Worm (Caenorhabditis elegans) whole organism, young adult: ENCODE data around the gene Y6D1A.1.

Source experiments
- D2030.7 ChIP-seq: fragments of 200-800 bp; sonication (Bioruptor generic); IDR thresholded peaks from 2 replicates; pipeline ENCODE4 v1.3.6; 2022; ENCODE audit warnings: missing genetic modification reagents, missing genetic modification characterization, missing compliant biosample characterization
- F33H1.4 ChIP-seq: fragments of 200-800 bp; sonication (Bioruptor generic); IDR thresholded peaks from 2 replicates; pipeline ENCODE4 v1.3.6; 2022; ENCODE audit warnings: missing genetic modification reagents, missing genetic modification characterization, missing compliant biosample characterization
- K11D2.4 ChIP-seq: fragments of 200-800 bp; sonication (Bioruptor generic); IDR thresholded peaks from 2 replicates; pipeline ENCODE4 v1.3.6; 2022; ENCODE audit warnings: missing genetic modification reagents, missing genetic modification characterization, missing compliant biosample characterization
- T26A5.8 ChIP-seq: sonication (generic microtip); optimal IDR thresholded peaks from 2 replicates; lab custom pipeline; 2016; ENCODE audit warnings: missing genetic modification characterization, missing compliant biosample characterization
- Y53G8AR.9 ChIP-seq: fragments of 200-800 bp; sonication (Bioruptor generic); conservative IDR thresholded peaks from 2 replicates; pipeline ENCODE4 v1.3.6; 2022; ENCODE audit warnings: missing genetic modification reagents, missing genetic modification characterization, missing compliant biosample characterization
- Y95B8A.8 ChIP-seq: fragments of 200-800 bp; sonication (Bioruptor generic); IDR thresholded peaks from 2 replicates; pipeline ENCODE4 v1.3.6; 2022; ENCODE audit warnings: missing genetic modification reagents, missing genetic modification characterization, missing compliant biosample characterization
- ZK185.1 ChIP-seq: sonication (generic microtip); optimal IDR thresholded peaks from 2 replicates; lab custom pipeline; 2016; ENCODE audit warnings: mild to moderate bottlenecking, missing genetic modification characterization, missing compliant biosample characterization; ENCODE audit not compliant: poor library complexity, severe bottlenecking
- ama-1 ChIP-seq, 3 experiments: fragments of 150-350 bp in 1 of 3; sonication (generic microtip) in 2 of 3; optimal IDR thresholded peaks; 2 replicates each; lab custom pipeline; 2014 to 2018; ENCODE audit warnings: missing biosample characterization in 2 of 3, missing genetic modification characterization in 2 of 3, missing genetic modification reagents in 2 of 3
- ccch-3 ChIP-seq: fragments of 200-800 bp; sonication (Bioruptor generic); optimal IDR thresholded peaks from 2 replicates; lab custom pipeline; 2018; ENCODE audit warnings: mild to moderate bottlenecking, missing genetic modification characterization, missing compliant biosample characterization
- ceh-27 ChIP-seq: fragments of 200-800 bp; sonication (Bioruptor generic); optimal IDR thresholded peaks from 2 replicates; lab custom pipeline; 2018; ENCODE audit warnings: mild to moderate bottlenecking, missing genetic modification characterization, moderate library complexity, missing compliant biosample characterization
- ceh-91 ChIP-seq: fragments of 200-800 bp; sonication (Bioruptor generic); IDR thresholded peaks from 2 replicates; pipeline ENCODE4 v1.3.6; 2022; ENCODE audit warnings: missing genetic modification reagents, missing genetic modification characterization, missing compliant biosample characterization
- dox-1 ChIP-seq: fragments of 200-800 bp; sonication (Bioruptor generic); IDR thresholded peaks from 2 replicates; pipeline ENCODE4 v1.3.6; 2022; ENCODE audit warnings: missing genetic modification reagents, missing genetic modification characterization, missing compliant biosample characterization
- him-1 ChIP-seq: sonication (generic microtip); optimal IDR thresholded peaks from 2 replicates; lab custom pipeline; 2016; ENCODE audit warnings: missing genotype, missing genetic modification reagents, missing genetic modification characterization, missing compliant biosample characterization
- hlh-26 ChIP-seq: fragments of 200-800 bp; sonication (Bioruptor generic); conservative IDR thresholded peaks from 2 replicates; pipeline ENCODE4 v1.3.6; 2022; ENCODE audit warnings: missing genetic modification reagents, missing genetic modification characterization, missing compliant biosample characterization
- lag-1 ChIP-seq: fragments of 200-800 bp; sonication (Bioruptor generic); IDR thresholded peaks from 2 replicates; pipeline ENCODE4 v1.3.6; 2022; ENCODE audit warnings: missing genetic modification reagents, missing genetic modification characterization, missing compliant biosample characterization
- lin-40 ChIP-seq: sonication (generic microtip); optimal IDR thresholded peaks from 2 replicates; lab custom pipeline; 2016; ENCODE audit warnings: missing genetic modification characterization, mild to moderate bottlenecking, missing compliant biosample characterization, missing genotype, missing genetic modification reagents
- madf-3 ChIP-seq: fragments of 200-800 bp; sonication (Bioruptor generic); IDR thresholded peaks from 2 replicates; pipeline ENCODE4 v1.3.6; 2022; ENCODE audit warnings: missing genetic modification reagents, missing genetic modification characterization, missing compliant biosample characterization
- madf-6 ChIP-seq: fragments of 200-800 bp; sonication (Bioruptor generic); IDR thresholded peaks from 2 replicates; pipeline ENCODE4 v1.3.6; 2022; ENCODE audit warnings: missing genetic modification reagents, missing genetic modification characterization, missing compliant biosample characterization
- mxl-1 ChIP-seq: sonication (generic microtip); optimal IDR thresholded peaks from 2 replicates; lab custom pipeline; 2016; ENCODE audit warnings: missing genetic modification characterization, missing compliant biosample characterization
- rec-8 ChIP-seq, 2 experiments: sonication (generic microtip); optimal IDR thresholded peaks; 2 replicates each; lab custom pipeline; 2016; ENCODE audit warnings: mild to moderate bottlenecking in 2 of 2, missing genetic modification characterization in 2 of 2, missing genetic modification reagents in 2 of 2, missing genotype in 2 of 2, missing biosample characterization in 1 of 2, missing compliant biosample characterization in 1 of 2, moderate library complexity in 1 of 2
- repo-1 ChIP-seq: sonication (generic microtip); optimal IDR thresholded peaks from 2 replicates; lab custom pipeline; 2017; ENCODE audit warnings: mild to moderate bottlenecking, missing genetic modification characterization, missing compliant biosample characterization
- snpc-3.4 ChIP-seq: sonication (generic microtip); optimal IDR thresholded peaks from 2 replicates; lab custom pipeline; 2017; ENCODE audit warnings: missing genetic modification characterization, mild to moderate bottlenecking, missing compliant biosample characterization, antibody characterized with exemption, moderate library complexity, missing genotype, missing genetic modification reagents
- snpc-4 ChIP-seq, 5 experiments: fragments of 150-350 bp in 1 of 5; sonication (generic microtip) in 4 of 5; optimal IDR thresholded peaks; 2 replicates each; lab custom pipeline; 2014 to 2018; ENCODE audit warnings: missing genetic modification characterization in 5 of 5, missing biosample characterization in 3 of 5, antibody characterized with exemption in 2 of 5, mild to moderate bottlenecking in 2 of 5, missing compliant biosample characterization in 2 of 5, missing genotype in 2 of 5, moderate library complexity in 2 of 5, missing genetic modification reagents in 1 of 5
- somi-1 ChIP-seq: fragments of 200-800 bp; sonication (Bioruptor generic); optimal IDR thresholded peaks from 2 replicates; lab custom pipeline; 2018; ENCODE audit warnings: mild to moderate bottlenecking, missing genetic modification characterization, missing compliant biosample characterization
- zfh-2 ChIP-seq: fragments of 200-800 bp; sonication (Bioruptor generic); conservative IDR thresholded peaks from 2 replicates; pipeline ENCODE4 v1.3.6; 2022; ENCODE audit warnings: missing genetic modification reagents, missing genetic modification characterization, missing compliant biosample characterization

Y6D1A.1 gene

DNA sequence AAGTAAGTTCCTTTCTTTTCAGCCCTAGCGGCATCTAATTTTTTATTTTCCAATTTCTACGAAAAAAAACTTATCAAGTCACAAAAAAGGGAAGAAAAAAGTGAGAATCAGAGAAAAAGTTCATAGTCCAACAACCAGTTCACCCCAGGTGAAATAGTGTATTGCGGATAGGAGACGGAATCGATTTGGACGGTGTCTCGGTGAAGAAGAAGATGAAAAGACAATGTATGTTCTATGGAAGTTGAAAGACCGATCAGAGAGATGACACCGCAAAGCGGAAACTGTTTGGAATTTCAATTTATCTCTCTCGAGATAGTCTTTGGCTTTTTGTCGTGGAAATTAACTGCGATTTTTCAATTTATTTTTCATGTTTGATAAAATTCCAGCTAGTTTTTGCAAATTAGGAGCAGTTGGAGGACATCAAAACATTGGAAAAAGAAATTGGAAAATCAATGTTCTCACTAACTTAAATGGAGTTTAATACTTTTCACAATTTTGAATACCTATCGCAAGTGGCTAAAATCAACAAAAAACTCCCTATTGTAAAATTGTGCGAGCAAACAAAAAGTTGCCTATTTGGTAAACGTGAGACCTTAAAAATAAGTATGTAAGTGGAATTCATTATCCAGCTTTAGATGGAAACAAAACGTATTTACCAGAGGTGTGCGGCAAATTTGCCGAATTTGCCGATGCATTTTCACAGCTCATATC is 28.9 kb upstream of the Y6D1A.1 start:
- no peak for TF ChIP-seq mxl-1 (tag; lab: Kevin White, UChicago)
- TF ChIP-seq lin-40 (tag; lab: Kevin White, UChicago): peak; percentile 16
- TF ChIP-seq, all 124 proteins: peak for 1

ce11 chrII:11849572-11849971 is 26.2 kb upstream of the Y6D1A.1 start:
- no peak for TF ChIP-seq lag-1
- TF ChIP-seq him-1 (tag; lab: Kevin White, UChicago): no peak
- no peak for TF ChIP-seq ZK185.1 (tag; lab: Kevin White, UChicago)
- TF ChIP-seq T26A5.8 (tag; lab: Kevin White, UChicago): no peak
- no peak for TF ChIP-seq madf-3
- no peak for TF ChIP-seq ceh-27 (GFP tag; lab: Kevin White, UChicago)
- TF ChIP-seq ccch-3 (GFP tag; lab: Kevin White, UChicago): no peak
- TF ChIP-seq dox-1 (GFP tag; lab: Robert Waterston, UW): no peak

ce11 chrII:11845954-11846353 is 22.5 kb upstream of the Y6D1A.1 start:
- TF ChIP-seq repo-1 (tag; lab: Kevin White, UChicago): no peak
- no peak for TF ChIP-seq hlh-26 (GFP tag; lab: Robert Waterston, UW)
- TF ChIP-seq somi-1: no peak
- 0 out of 2 replicates have a peak, but pooled peaks have one; percentile 29 for TF ChIP-seq Y95B8A.8
- TF ChIP-seq madf-6 (GFP tag; lab: Robert Waterston, UW): no peak
- TF ChIP-seq lag-1: no peak
- TF ChIP-seq D2030.7 (GFP tag; lab: Robert Waterston, UW): no peak
- TF ChIP-seq snpc-3.4 (tag; lab: Kevin White, UChicago): no peak
- TF ChIP-seq ama-1 (optimal IDR thresholded peaks at IDR 0.05; lab: Kevin White, UChicago): peak; percentile 22
- TF ChIP-seq ama-1 (GFP tag; optimal IDR thresholded peaks at IDR 0.05; lab: Kevin White, UChicago): no peak
- no peak for TF ChIP-seq snpc-4 (GFP tag; optimal IDR thresholded peaks at IDR 0.05; lab: Kevin White, UChicago)
- peak; percentile 70 to 77 (median 75) for TF ChIP-seq snpc-4 (tag; optimal IDR thresholded peaks at IDR 0.05; lab: Kevin White, UChicago)
- TF ChIP-seq K11D2.4 (GFP tag; lab: Robert Waterston, UW): peak; percentile 32; the same call in 1 of the 2 replicates
- TF ChIP-seq, all 124 proteins: peak for 4

ce11 chrII:11844984-11845383 is 21.6 kb upstream of the Y6D1A.1 start:
- TF ChIP-seq F33H1.4 (GFP tag; lab: Robert Waterston, UW) (no peak), ceh-91 (GFP tag; lab: Robert Waterston, UW) (no peak), zfh-2 (peak; percentile 76)

DNA sequence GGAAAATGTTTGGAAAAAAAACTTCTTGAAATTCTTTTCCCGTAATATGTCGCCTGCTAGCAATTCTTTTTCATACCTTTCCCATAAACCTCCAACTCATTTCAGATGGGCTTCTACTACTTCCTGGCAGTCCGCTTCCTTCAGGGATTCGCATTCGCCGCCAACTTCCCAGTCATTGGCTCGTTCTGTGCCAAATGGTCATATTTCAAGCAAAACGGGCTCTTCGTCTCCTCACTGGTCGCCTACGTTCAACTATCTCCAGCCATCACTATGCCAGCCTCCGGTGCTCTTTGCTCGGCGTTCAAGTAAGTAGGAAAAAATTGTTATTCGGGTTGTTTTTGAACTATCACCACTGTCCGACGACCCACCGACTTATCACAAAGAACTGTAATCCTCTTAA is 20.7 kb upstream of the Y6D1A.1 start:
- TF ChIP-seq rec-8 (tag; optimal IDR thresholded peaks at IDR 0.05; lab: Kevin White, UChicago) (no peak), Y53G8AR.9 (GFP tag; lab: Robert Waterston, UW) (0 out of 2 replicates have a peak, but pooled peaks have one; percentile 20)
- TF ChIP-seq, all 124 proteins: peak for 1

DNA sequence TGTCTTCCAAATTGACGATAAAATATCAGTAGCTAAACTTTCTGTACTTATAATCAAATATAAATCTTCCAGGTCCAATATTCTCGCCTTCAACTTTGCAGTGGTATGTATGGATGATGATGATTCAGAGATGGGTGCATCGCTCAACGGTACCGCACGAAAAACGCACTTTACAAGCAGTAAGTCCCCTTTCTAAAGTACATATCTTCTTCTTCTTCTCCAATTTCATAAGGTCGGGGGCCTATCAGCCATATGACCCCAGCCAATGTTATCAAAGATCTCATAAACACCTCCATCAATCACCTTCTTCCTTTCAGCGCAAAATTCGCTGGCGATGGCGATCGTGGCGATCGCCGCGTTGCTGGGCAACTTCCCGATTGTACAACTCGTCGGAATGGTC is 20.0 kb upstream of the Y6D1A.1 start:
- TF ChIP-seq K11D2.4 (GFP tag; lab: Robert Waterston, UW) (no peak), Y53G8AR.9 (GFP tag; lab: Robert Waterston, UW) (0 out of 2 replicates have a peak, but pooled peaks have one; percentile 26)
- TF ChIP-seq, all 124 proteins: peak for 1
